Worm (Caenorhabditis elegans) whole organism, young adult: Measurements from ENCODE around the gene Y54F10AM.15.

Experiments
- B0261.1 ChIP-seq: sonication (generic microtip); optimal IDR thresholded peaks from 2 replicates; lab custom pipeline; 2016; ENCODE audit warnings: mild to moderate bottlenecking, missing genetic modification characterization, moderate library complexity, missing compliant biosample characterization
- B0336.3 ChIP-seq: fragments of 200-800 bp; sonication (Bioruptor generic); IDR thresholded peaks from 2 replicates; pipeline ENCODE4 v1.3.6; 2022; ENCODE audit warnings: missing genetic modification characterization, missing compliant biosample characterization
- C17E4.6 ChIP-seq: fragments of 200-800 bp; sonication (Bioruptor generic); IDR thresholded peaks from 2 replicates; pipeline ENCODE4 v1.3.6; 2022; ENCODE audit warnings: missing genetic modification reagents, missing genetic modification characterization, missing compliant biosample characterization
- D2030.7 ChIP-seq: fragments of 200-800 bp; sonication (Bioruptor generic); IDR thresholded peaks from 2 replicates; pipeline ENCODE4 v1.3.6; 2022; ENCODE audit warnings: missing genetic modification reagents, missing genetic modification characterization, missing compliant biosample characterization
- F22D6.2 ChIP-seq: sonication (generic microtip); optimal IDR thresholded peaks from 2 replicates; lab custom pipeline; 2016; ENCODE audit warnings: mild to moderate bottlenecking, missing genetic modification characterization, missing compliant biosample characterization
- F23B12.7 ChIP-seq: sonication (generic microtip); optimal IDR thresholded peaks from 2 replicates; lab custom pipeline; 2017; ENCODE audit warnings: missing genetic modification characterization, mild to moderate bottlenecking, missing compliant biosample characterization, antibody characterized with exemption, moderate library complexity; ENCODE audit not compliant: insufficient read depth
- F33H1.4 ChIP-seq: fragments of 200-800 bp; sonication (Bioruptor generic); IDR thresholded peaks from 2 replicates; pipeline ENCODE4 v1.3.6; 2022; ENCODE audit warnings: missing genetic modification reagents, missing genetic modification characterization, missing compliant biosample characterization
- Y67H2A.10 ChIP-seq: fragments of 200-800 bp; sonication (Bioruptor generic); conservative IDR thresholded peaks from 2 replicates; pipeline ENCODE4 v1.3.6; 2022; ENCODE audit warnings: missing genetic modification reagents, missing genetic modification characterization, missing compliant biosample characterization
- akir-1 ChIP-seq: fragments of 200-800 bp; sonication (Bioruptor generic); optimal IDR thresholded peaks from 2 replicates; lab custom pipeline; 2018; ENCODE audit warnings: mild to moderate bottlenecking, missing genetic modification characterization, moderate library complexity, missing compliant biosample characterization
- aptf-2 ChIP-seq: fragments of 200-800 bp; sonication (Bioruptor generic); conservative IDR thresholded peaks from 2 replicates; pipeline ENCODE4 v1.3.6; 2022; ENCODE audit warnings: missing genetic modification reagents, missing genetic modification characterization, missing compliant biosample characterization
- aptf-3 ChIP-seq: fragments of 200-800 bp; sonication (Bioruptor generic); IDR thresholded peaks from 2 replicates; pipeline ENCODE4 v1.3.6; 2022; ENCODE audit warnings: missing genetic modification characterization, missing compliant biosample characterization
- atf-7 ChIP-seq: sonication (generic microtip); optimal IDR thresholded peaks from 2 replicates; lab custom pipeline; 2017; ENCODE audit warnings: mild to moderate bottlenecking, missing genetic modification characterization, missing compliant biosample characterization
- attf-3 ChIP-seq: fragments of 200-800 bp; sonication (Bioruptor generic); conservative IDR thresholded peaks from 2 replicates; pipeline ENCODE4 v1.3.6; 2022; ENCODE audit warnings: missing genetic modification reagents, missing genetic modification characterization, missing compliant biosample characterization
- attf-5 ChIP-seq: fragments of 200-800 bp; sonication (Bioruptor generic); optimal IDR thresholded peaks from 2 replicates; lab custom pipeline; 2018; ENCODE audit warnings: mild to moderate bottlenecking, missing genetic modification characterization, missing compliant biosample characterization
- bed-1 ChIP-seq: fragments of 200-800 bp; sonication (Bioruptor generic); IDR thresholded peaks from 2 replicates; pipeline ENCODE4 v1.3.6; 2022; ENCODE audit warnings: missing genetic modification reagents, missing genetic modification characterization, missing compliant biosample characterization
- ceh-91 ChIP-seq: fragments of 200-800 bp; sonication (Bioruptor generic); IDR thresholded peaks from 2 replicates; pipeline ENCODE4 v1.3.6; 2022; ENCODE audit warnings: missing genetic modification reagents, missing genetic modification characterization, missing compliant biosample characterization
- die-1 ChIP-seq: sonication (generic microtip); optimal IDR thresholded peaks from 2 replicates; lab custom pipeline; 2016; ENCODE audit warnings: missing genotype, mild to moderate bottlenecking, missing genetic modification characterization, missing compliant biosample characterization
- efl-1 ChIP-seq: fragments of 150-350 bp; optimal IDR thresholded peaks from 2 replicates; lab custom pipeline; 2014; ENCODE audit warnings: missing biosample characterization, missing genetic modification reagents, missing genetic modification characterization
- ekl-4 ChIP-seq: fragments of 200-800 bp; sonication (Bioruptor generic); IDR thresholded peaks from 2 replicates; pipeline ENCODE4 v1.3.6; 2022; ENCODE audit warnings: missing genetic modification reagents, missing genetic modification characterization, missing compliant biosample characterization
- ets-4 ChIP-seq: fragments of 200-800 bp; sonication (Bioruptor generic); optimal IDR thresholded peaks from 2 replicates; lab custom pipeline; 2018; ENCODE audit warnings: mild to moderate bottlenecking, missing genetic modification characterization, missing compliant biosample characterization
- hlh-26 ChIP-seq: fragments of 200-800 bp; sonication (Bioruptor generic); conservative IDR thresholded peaks from 2 replicates; pipeline ENCODE4 v1.3.6; 2022; ENCODE audit warnings: missing genetic modification reagents, missing genetic modification characterization, missing compliant biosample characterization
- lsl-1 ChIP-seq: fragments of 200-800 bp; sonication (Bioruptor generic); optimal IDR thresholded peaks from 2 replicates; lab custom pipeline; 2018; ENCODE audit warnings: mild to moderate bottlenecking, missing genetic modification characterization, moderate library complexity, missing compliant biosample characterization
- madf-10 ChIP-seq: sonication (generic microtip); optimal IDR thresholded peaks from 2 replicates; lab custom pipeline; 2016; ENCODE audit warnings: mild to moderate bottlenecking, missing genetic modification characterization, missing compliant biosample characterization
- madf-6 ChIP-seq: fragments of 200-800 bp; sonication (Bioruptor generic); IDR thresholded peaks from 2 replicates; pipeline ENCODE4 v1.3.6; 2022; ENCODE audit warnings: missing genetic modification reagents, missing genetic modification characterization, missing compliant biosample characterization
- mcd-1 ChIP-seq: fragments of 200-800 bp; sonication (Bioruptor generic); IDR thresholded peaks from 2 replicates; pipeline ENCODE4 v1.3.6; 2022; ENCODE audit warnings: missing genetic modification reagents, missing genetic modification characterization, missing compliant biosample characterization
- mes-4 ChIP-seq: sonication (generic microtip); optimal IDR thresholded peaks from 2 replicates; lab custom pipeline; 2016; ENCODE audit warnings: missing genotype, missing genetic modification characterization, missing compliant biosample characterization
- nfya-1 ChIP-seq: sonication (generic microtip); optimal IDR thresholded peaks from 2 replicates; lab custom pipeline; 2017; ENCODE audit warnings: antibody characterized with exemption, missing compliant biosample characterization, missing genetic modification characterization, borderline replicate concordance; ENCODE audit not compliant: insufficient read depth
- nfya-2 ChIP-seq: fragments of 200-800 bp; sonication (Bioruptor generic); IDR thresholded peaks from 2 replicates; pipeline ENCODE4 v1.3.6; 2022; ENCODE audit warnings: missing genetic modification reagents, missing genetic modification characterization, missing compliant biosample characterization
- nfyb-1 ChIP-seq: fragments of 200-800 bp; sonication (Bioruptor generic); IDR thresholded peaks from 2 replicates; pipeline ENCODE4 v1.3.6; 2022; ENCODE audit warnings: missing genetic modification reagents, missing genetic modification characterization, missing compliant biosample characterization
- nhr-27 ChIP-seq: fragments of 200-800 bp; sonication (Bioruptor generic); optimal IDR thresholded peaks from 2 replicates; lab custom pipeline; 2018; ENCODE audit warnings: mild to moderate bottlenecking, missing genetic modification characterization, moderate library complexity, missing compliant biosample characterization
- nhr-80 ChIP-seq: sonication (generic microtip); optimal IDR thresholded peaks from 2 replicates; lab custom pipeline; 2016; ENCODE audit warnings: missing genetic modification characterization, missing compliant biosample characterization
- pbrm-1 ChIP-seq: fragments of 200-800 bp; sonication (Bioruptor generic); IDR thresholded peaks from 2 replicates; pipeline ENCODE4 v1.3.6; 2022; ENCODE audit warnings: missing genetic modification reagents, missing genetic modification characterization, missing compliant biosample characterization
- rcor-1 ChIP-seq: fragments of 200-800 bp; sonication (Bioruptor generic); IDR thresholded peaks from 2 replicates; pipeline ENCODE4 v1.3.6; 2022; ENCODE audit warnings: missing genetic modification reagents, missing genetic modification characterization, missing compliant biosample characterization
- snpc-4 ChIP-seq, 5 experiments: fragments of 150-350 bp in 1 of 5; sonication (generic microtip) in 4 of 5; optimal IDR thresholded peaks; 2 replicates each; lab custom pipeline; 2014 to 2018; ENCODE audit warnings: missing genetic modification characterization in 5 of 5, missing biosample characterization in 3 of 5, antibody characterized with exemption in 2 of 5, mild to moderate bottlenecking in 2 of 5, missing compliant biosample characterization in 2 of 5, missing genotype in 2 of 5, moderate library complexity in 2 of 5, missing genetic modification reagents in 1 of 5
- somi-1 ChIP-seq: fragments of 200-800 bp; sonication (Bioruptor generic); optimal IDR thresholded peaks from 2 replicates; lab custom pipeline; 2018; ENCODE audit warnings: mild to moderate bottlenecking, missing genetic modification characterization, missing compliant biosample characterization
- tlf-1 ChIP-seq: fragments of 200-800 bp; sonication (Bioruptor generic); optimal IDR thresholded peaks from 2 replicates; lab custom pipeline; 2018; ENCODE audit warnings: mild to moderate bottlenecking, missing genetic modification characterization, missing compliant biosample characterization
- unc-130 ChIP-seq: sonication (generic microtip); optimal IDR thresholded peaks from 2 replicates; lab custom pipeline; 2016; ENCODE audit warnings: missing genetic modification reagents, missing genetic modification characterization, missing compliant biosample characterization
- zfh-2 ChIP-seq: fragments of 200-800 bp; sonication (Bioruptor generic); conservative IDR thresholded peaks from 2 replicates; pipeline ENCODE4 v1.3.6; 2022; ENCODE audit warnings: missing genetic modification reagents, missing genetic modification characterization, missing compliant biosample characterization
- ztf-26 ChIP-seq: sonication (generic microtip); optimal IDR thresholded peaks from 2 replicates; lab custom pipeline; 2017; ENCODE audit warnings: missing genetic modification characterization, missing compliant biosample characterization

Gene Y54F10AM.15

ce11 chrIII:2487046-2487760 is 41.3 kb downstream of the Y54F10AM.15 start, which contains the start of gene Y54F10AL.1:
Gene Y54F10AL.1, plus strand, starts transcription at chrIII:2487710.
- TF ChIP-seq B0261.1 (tag; lab: Kevin White, UChicago) (no peak), ets-4 (no peak), mcd-1 (GFP tag; lab: Robert Waterston, UW) (peak; percentile 35; the same call in 1 of the 2 replicates), ceh-91 (GFP tag; lab: Robert Waterston, UW) (no peak), efl-1 (GFP tag; lab: Kevin White, UChicago) (peak; percentile 6), Y67H2A.10 (GFP tag; lab: Robert Waterston, UW) (no peak), C17E4.6 (GFP tag; lab: Robert Waterston, UW) (no peak), pbrm-1 (no peak), nfya-1 (tag; lab: Kevin White, UChicago) (no peak), madf-6 (GFP tag; lab: Robert Waterston, UW) (peak; percentile 45; the same call in 1 of the 2 replicates), snpc-4 (GFP tag; optimal IDR thresholded peaks at IDR 0.05; lab: Kevin White, UChicago) (no peak), snpc-4 (tag; optimal IDR thresholded peaks at IDR 0.05; lab: Kevin White, UChicago) (peak in 1 of 4 experiments; percentile 38), nhr-27 (tag; lab: Kevin White, UChicago) (no peak), attf-5 (GFP tag; lab: Kevin White, UChicago) (no peak), bed-1 (GFP tag; lab: Robert Waterston, UW) (no peak), tlf-1 (no peak), attf-3 (GFP tag; lab: Robert Waterston, UW) (0 out of 2 replicates have a peak, but pooled peaks have one; percentile 36), F33H1.4 (GFP tag; lab: Robert Waterston, UW) (peak; percentile 50), B0336.3 (GFP tag; lab: Robert Waterston, UW) (no peak), ztf-26 (no peak), akir-1 (no peak), F23B12.7 (tag; lab: Kevin White, UChicago) (no peak), lsl-1 (peak; percentile 23), aptf-3 (GFP tag; lab: Robert Waterston, UW) (no peak), atf-7 (tag; lab: Kevin White, UChicago) (no peak), nhr-80 (no peak), ekl-4 (GFP tag; lab: Robert Waterston, UW) (0 out of 2 replicates have a peak, but pooled peaks have one; percentile 40), unc-130 (no peak), zfh-2 (GFP tag; lab: Robert Waterston, UW) (no peak)

ce11 chrIII:2482754-2483153 is 45.7 kb downstream of the Y54F10AM.15 start:
- no peak for TF ChIP-seq D2030.7
- no peak for TF ChIP-seq F22D6.2
- no peak for TF ChIP-seq Y67H2A.10 (GFP tag; lab: Robert Waterston, UW)
- no peak for TF ChIP-seq nfya-2 (GFP tag; lab: Robert Waterston, UW)
- TF ChIP-seq rcor-1 (GFP tag; lab: Robert Waterston, UW), result no peak
- TF ChIP-seq mes-4 (tag; lab: Kevin White, UChicago), result no peak
- no peak for TF ChIP-seq nfyb-1 (GFP tag; lab: Robert Waterston, UW)
- TF ChIP-seq somi-1, result no peak
- no peak for TF ChIP-seq hlh-26
- no peak for TF ChIP-seq mcd-1 (GFP tag; lab: Robert Waterston, UW)
- TF ChIP-seq aptf-2 (GFP tag; lab: Robert Waterston, UW), result no peak
- TF ChIP-seq die-1 (tag; lab: Kevin White, UChicago), result no peak
- TF ChIP-seq madf-10 (tag; lab: Kevin White, UChicago), result no peak
